Worm (Caenorhabditis elegans): ENCODE measurements around the gene F20D6.2.

- TF ChIP-seq T22C8.4 (GFP tag; IDR thresholded peaks at IDR 0.05) (no peak), tab-1 (GFP tag; IDR thresholded peaks at IDR 0.05) (no peak), ztf-29 (GFP tag; IDR thresholded peaks at IDR 0.05) (no peak), flt-1 (GFP tag; IDR thresholded peaks at IDR 0.05) (no peak), klf-2 (GFP tag; conservative IDR thresholded peaks at IDR 0.05) (no peak), med-1 (GFP tag; optimal IDR thresholded peaks at IDR 0.05; ENCODE audit: insufficient read depth) (no peak), ztf-23 (GFP tag; IDR thresholded peaks at IDR 0.05) (no peak), ref-1 (GFP tag; conservative IDR thresholded peaks at IDR 0.05) (no peak)
Measured at ce11 chrV:8215158-8215557, 29.3 kb downstream of the F20D6.2 start.
